Fruit fly (Drosophila melanogaster) whole organism, adult: ENCODE results near the gene Septin2.
A peak's percentile ranks its signal among the peaks of the same experiment; 100 is the strongest.

Experiments used
- CG11617 ChIP-seq: fragments of 200-800 bp; sonication (Bioruptor generic); optimal IDR thresholded peaks from 2 replicates; lab custom pipeline; 2017; ENCODE audit warnings: mild to moderate bottlenecking, missing biosample characterization, missing genetic modification reagents, missing genetic modification characterization
- CG12768 ChIP-seq: fragments of 200-800 bp; sonication (Bioruptor generic); optimal IDR thresholded peaks from 2 replicates; lab custom pipeline; 2017; ENCODE audit warnings: missing biosample characterization, missing genetic modification characterization, mild to moderate bottlenecking, moderate library complexity, missing genetic modification reagents
- CG14711 ChIP-seq: fragments of 200-800 bp; sonication (Bioruptor generic); optimal IDR thresholded peaks from 2 replicates; lab custom pipeline; 2018; ENCODE audit warnings: missing biosample characterization, mild to moderate bottlenecking, missing genetic modification characterization, moderate library complexity
- CG1620 ChIP-seq: fragments of 200-800 bp; sonication (Bioruptor generic); optimal IDR thresholded peaks from 2 replicates; lab custom pipeline; 2016; ENCODE audit warnings: missing biosample characterization, missing genetic modification characterization
- CG33017 ChIP-seq: fragments of 200-800 bp; sonication (Bioruptor generic); optimal IDR thresholded peaks from 2 replicates; lab custom pipeline; 2018; ENCODE audit warnings: missing biosample characterization, mild to moderate bottlenecking, missing genetic modification characterization, moderate library complexity
- CG5204 ChIP-seq: fragments of 200-800 bp; sonication (Bioruptor generic); optimal IDR thresholded peaks from 2 replicates; lab custom pipeline; 2016; ENCODE audit warnings: missing biosample characterization, missing genetic modification characterization
- CG7045 ChIP-seq: fragments of 200-800 bp; sonication (Bioruptor generic); optimal IDR thresholded peaks from 2 replicates; lab custom pipeline; 2017; ENCODE audit warnings: missing biosample characterization, mild to moderate bottlenecking, missing genetic modification characterization
- CG7101 ChIP-seq: fragments of 200-800 bp; sonication (Bioruptor generic); optimal IDR thresholded peaks from 2 replicates; lab custom pipeline; 2018; ENCODE audit warnings: missing biosample characterization, mild to moderate bottlenecking, missing genetic modification characterization, moderate library complexity
- Clk ChIP-seq: fragments of 200-800 bp; sonication (Bioruptor generic); optimal IDR thresholded peaks from 2 replicates; lab custom pipeline; 2017; ENCODE audit warnings: missing biosample characterization, missing genetic modification characterization
- Crg-1 ChIP-seq: fragments of 200-800 bp; sonication (Bioruptor generic); optimal IDR thresholded peaks from 2 replicates; lab custom pipeline; 2016; ENCODE audit warnings: missing biosample characterization, missing genetic modification characterization
- Hr96 ChIP-seq: fragments of 200-800 bp; sonication (Bioruptor generic); optimal IDR thresholded peaks from 2 replicates; lab custom pipeline; 2016; ENCODE audit warnings: missing biosample characterization, missing genetic modification characterization
- Mnt ChIP-seq: fragments of 200-800 bp; sonication (Bioruptor generic); optimal IDR thresholded peaks from 2 replicates; lab custom pipeline; 2016; ENCODE audit warnings: missing biosample characterization, mild to moderate bottlenecking, missing genetic modification characterization
- bab1 ChIP-seq: fragments of 200-800 bp; sonication (Bioruptor generic); optimal IDR thresholded peaks from 3 replicates; lab custom pipeline; 2019; ENCODE audit warnings: missing biosample characterization, mild to moderate bottlenecking, missing genetic modification characterization, moderate library complexity
- cic ChIP-seq: fragments of 200-800 bp; sonication (Bioruptor generic); optimal IDR thresholded peaks from 2 replicates; lab custom pipeline; 2017; ENCODE audit warnings: missing biosample characterization, mild to moderate bottlenecking, missing genetic modification characterization, moderate library complexity
- cnc ChIP-seq, 2 experiments: fragments of >200 bp; optimal IDR thresholded peaks; 2 replicates each; lab custom pipeline; 2017
- kay ChIP-seq: fragments of 200-800 bp; sonication (Bioruptor generic); peaks from one replicate; lab custom pipeline; 2016; ENCODE audit warnings: missing biosample characterization, missing genetic modification characterization, borderline replicate concordance
- ovo ChIP-seq: fragments of 200-800 bp; sonication (Bioruptor generic); optimal IDR thresholded peaks from 2 replicates; lab custom pipeline; 2016; ENCODE audit warnings: missing biosample characterization, missing genetic modification characterization
- pad ChIP-seq: fragments of 200-800 bp; sonication (Bioruptor generic); optimal IDR thresholded peaks from 3 replicates; lab custom pipeline; 2017; ENCODE audit warnings: missing biosample characterization, missing genetic modification characterization, mild to moderate bottlenecking, moderate library complexity, missing genetic modification reagents
- tj ChIP-seq: fragments of 200-800 bp; sonication (Bioruptor generic); optimal IDR thresholded peaks from 3 replicates; lab custom pipeline; 2017; ENCODE audit warnings: missing biosample characterization, mild to moderate bottlenecking, missing genetic modification characterization, moderate library complexity
- toe ChIP-seq: fragments of 200-800 bp; sonication (Bioruptor generic); optimal IDR thresholded peaks from 2 replicates; lab custom pipeline; 2016; ENCODE audit warnings: missing biosample characterization, missing genetic modification characterization

The Septin2 gene

dm6 chr3R:20549855-20550603, 38.1 kb downstream of the Septin2 start:
- TF ChIP-seq Hr96: peak; percentile 44
- no peak for TF ChIP-seq Crg-1
- peak; percentile 86 for TF ChIP-seq CG7101
- peak; percentile 20 for TF ChIP-seq ovo
- peak; percentile 97 for TF ChIP-seq tj (GFP tag; lab: Kevin White, UChicago)
- TF ChIP-seq Mnt (GFP tag; lab: Kevin White, UChicago): peak; percentile 77
- peak; percentile 65 for TF ChIP-seq kay (GFP tag; lab: Kevin White, UChicago)
- peak; percentile 77 for TF ChIP-seq CG5204 (GFP tag; lab: Kevin White, UChicago)
- peak; percentile 86 for TF ChIP-seq CG14711 (tag; lab: Kevin White, UChicago)
- TF ChIP-seq toe (GFP tag; lab: Kevin White, UChicago): peak; percentile 63
- peak; percentile 79 for TF ChIP-seq CG1620
- peak; percentile 90 for TF ChIP-seq CG11617 (GFP tag; lab: Kevin White, UChicago)
- peak; percentile 75 for TF ChIP-seq cic (GFP tag; lab: Kevin White, UChicago)
- peak; percentile 78 for TF ChIP-seq Clk (GFP tag; lab: Kevin White, UChicago)
- no peak for TF ChIP-seq cnc (optimal IDR thresholded peaks at IDR 0.05; lab: Kevin White, UChicago)
- TF ChIP-seq bab1: peak; percentile 85
- peak; percentile 85 for TF ChIP-seq CG12768
- TF ChIP-seq CG33017 (tag; lab: Kevin White, UChicago): peak; percentile 91
- peak; percentile 80 for TF ChIP-seq pad (GFP tag; lab: Kevin White, UChicago)
- TF ChIP-seq CG7045 (GFP tag; lab: Kevin White, UChicago): peak; percentile 87

DNA sequence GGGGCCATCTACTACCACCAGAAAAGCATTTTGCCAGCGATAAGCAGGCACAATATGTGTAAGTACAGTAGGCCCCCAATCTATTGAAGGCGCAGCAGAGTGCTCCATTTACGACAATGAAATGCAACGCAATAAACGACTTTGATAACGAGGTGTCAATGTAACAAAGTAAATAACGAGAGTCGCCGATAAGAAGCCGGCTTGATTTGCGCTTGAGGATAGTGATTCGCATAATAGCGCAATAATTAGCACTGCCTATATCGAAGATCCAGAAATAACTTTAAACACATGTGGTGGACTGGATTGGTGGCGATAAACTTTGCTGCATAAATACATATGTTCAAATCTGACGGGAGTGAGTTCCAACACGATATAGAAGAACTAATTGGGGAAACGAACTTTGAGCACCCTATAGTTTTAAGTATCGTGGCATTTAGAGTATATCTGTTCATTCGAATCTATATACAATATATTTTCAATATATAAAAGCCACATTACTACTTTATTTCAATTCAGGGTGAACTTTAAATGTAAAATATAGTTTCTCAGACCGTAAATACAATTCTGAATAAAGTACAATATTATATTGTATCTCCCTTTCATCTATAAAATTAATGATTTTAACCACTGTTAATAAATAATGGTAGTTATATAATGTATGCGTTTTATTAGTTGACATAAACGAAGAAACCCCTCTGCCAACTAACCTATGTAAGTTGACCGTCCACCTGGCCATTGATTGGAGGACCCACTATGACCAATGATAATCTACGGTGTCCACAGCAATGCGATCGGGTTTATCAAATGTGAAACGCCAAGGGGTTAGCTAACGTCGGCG, 38.9 kb downstream of the Septin2 start:
- TF ChIP-seq CG12768 (peak; percentile 63), Mnt (GFP tag; lab: Kevin White, UChicago) (peak; percentile 71), bab1 (no peak), tj (GFP tag; lab: Kevin White, UChicago) (no peak), CG33017 (tag; lab: Kevin White, UChicago) (peak; percentile 60), Clk (GFP tag; lab: Kevin White, UChicago) (peak; percentile 63), CG11617 (GFP tag; lab: Kevin White, UChicago) (no peak), CG7101 (peak; percentile 24), pad (GFP tag; lab: Kevin White, UChicago) (peak; percentile 7), CG1620 (no peak), cic (GFP tag; lab: Kevin White, UChicago) (peak; percentile 92), CG5204 (GFP tag; lab: Kevin White, UChicago) (no peak), cnc (optimal IDR thresholded peaks at IDR 0.05; lab: Kevin White, UChicago) (no peak), CG14711 (tag; lab: Kevin White, UChicago) (no peak), toe (GFP tag; lab: Kevin White, UChicago) (peak; percentile 36), CG7045 (GFP tag; lab: Kevin White, UChicago) (peak; percentile 60), Hr96 (no peak), Crg-1 (no peak), ovo (peak; percentile 29), kay (GFP tag; lab: Kevin White, UChicago) (peak; percentile 64)

dm6 chr3R:20548255-20548654, 39.9 kb downstream of the Septin2 start:
- TF ChIP-seq cnc (optimal IDR thresholded peaks at IDR 0.05; lab: Kevin White, UChicago) (no peak), CG33017 (tag; lab: Kevin White, UChicago) (no peak), cic (GFP tag; lab: Kevin White, UChicago) (no peak), Mnt (GFP tag; lab: Kevin White, UChicago) (no peak), kay (GFP tag; lab: Kevin White, UChicago) (no peak), CG11617 (GFP tag; lab: Kevin White, UChicago) (no peak), Clk (GFP tag; lab: Kevin White, UChicago) (no peak), pad (GFP tag; lab: Kevin White, UChicago) (no peak)

- no peak for TF ChIP-seq CG11617 (GFP tag; lab: Kevin White, UChicago)
- TF ChIP-seq CG12768: no peak
- TF ChIP-seq cnc (optimal IDR thresholded peaks at IDR 0.05; lab: Kevin White, UChicago): no peak
- TF ChIP-seq tj (GFP tag; lab: Kevin White, UChicago): peak; percentile 76
- peak; percentile 14 for TF ChIP-seq cic (GFP tag; lab: Kevin White, UChicago)
Observed at dm6 chr3R:20547758-20548157, 40.4 kb downstream of the Septin2 start.

DNA sequence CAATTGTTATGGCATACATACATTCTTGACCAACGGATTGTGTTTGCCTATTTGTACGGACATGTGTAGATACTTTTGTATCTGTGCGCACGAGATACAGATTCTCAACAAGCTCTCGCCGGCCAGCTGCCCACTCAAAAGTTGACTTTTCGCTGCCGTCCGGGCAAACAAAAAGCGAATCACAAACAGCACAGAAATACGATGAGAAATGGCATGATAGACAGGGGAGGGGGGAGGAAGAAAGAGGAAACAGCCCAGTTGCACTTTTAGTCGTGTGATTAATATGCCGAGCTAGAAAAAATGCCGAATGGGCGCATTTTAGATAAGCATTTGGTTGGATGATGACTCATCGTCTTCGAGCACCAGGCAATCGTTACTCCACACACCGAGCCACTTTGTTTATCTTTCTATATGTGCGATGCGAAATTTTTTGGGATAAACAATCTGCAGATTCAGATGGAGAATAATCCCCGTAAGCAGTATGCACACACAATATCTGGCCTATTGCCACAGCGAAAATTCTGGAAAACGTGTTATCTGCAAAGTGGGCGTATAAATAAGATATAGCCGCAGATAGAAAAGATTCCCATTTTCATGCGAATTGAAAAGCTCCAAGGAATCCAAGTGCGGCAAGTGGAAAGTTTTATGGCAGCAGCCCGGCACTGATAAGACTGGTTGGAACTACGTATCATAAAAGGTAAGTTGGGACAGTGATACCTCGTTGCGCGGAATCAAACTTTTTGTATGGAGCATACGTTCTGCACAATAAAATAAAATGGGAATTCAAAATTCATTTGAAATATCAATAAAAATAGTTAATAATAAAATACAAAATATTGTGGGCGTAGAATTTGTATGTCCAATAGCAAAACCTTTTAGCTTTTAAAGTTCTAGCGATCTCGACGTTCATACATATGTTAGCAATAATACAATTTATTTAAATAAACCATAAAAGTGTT, 41.2 kb downstream of the Septin2 start:
- no peak for TF ChIP-seq pad (GFP tag; lab: Kevin White, UChicago)
- TF ChIP-seq cic (GFP tag; lab: Kevin White, UChicago): peak; percentile 91
- peak; percentile 47 for TF ChIP-seq ovo
- peak; percentile 55 for TF ChIP-seq Mnt (GFP tag; lab: Kevin White, UChicago)
- no peak for TF ChIP-seq kay (GFP tag; lab: Kevin White, UChicago)
- TF ChIP-seq CG12768: peak; percentile 71
- TF ChIP-seq CG14711 (tag; lab: Kevin White, UChicago): peak; percentile 36
- peak; percentile 95 for TF ChIP-seq tj (GFP tag; lab: Kevin White, UChicago)
- TF ChIP-seq CG7101: peak; percentile 18
- peak; percentile 11 for TF ChIP-seq CG11617 (GFP tag; lab: Kevin White, UChicago)
- TF ChIP-seq toe (GFP tag; lab: Kevin White, UChicago): peak; percentile 6
- no peak for TF ChIP-seq bab1
- peak; percentile 9 for TF ChIP-seq CG33017 (tag; lab: Kevin White, UChicago)
- no peak for TF ChIP-seq CG1620
